Fruit fly (Drosophila melanogaster) whole organism: Measurements from ENCODE around the gene CG32202.

ENCODE experiments used
- Dll ChIP-seq: fragments of >200 bp; optimal IDR thresholded peaks from 2 replicates; lab custom pipeline; 2017
- pan ChIP-seq: fragments of >200 bp; optimal IDR thresholded peaks from 2 replicates; lab custom pipeline; 2017
- psq ChIP-seq: fragments of >200 bp; optimal IDR thresholded peaks from 2 replicates; lab custom pipeline; 2017

DNA sequence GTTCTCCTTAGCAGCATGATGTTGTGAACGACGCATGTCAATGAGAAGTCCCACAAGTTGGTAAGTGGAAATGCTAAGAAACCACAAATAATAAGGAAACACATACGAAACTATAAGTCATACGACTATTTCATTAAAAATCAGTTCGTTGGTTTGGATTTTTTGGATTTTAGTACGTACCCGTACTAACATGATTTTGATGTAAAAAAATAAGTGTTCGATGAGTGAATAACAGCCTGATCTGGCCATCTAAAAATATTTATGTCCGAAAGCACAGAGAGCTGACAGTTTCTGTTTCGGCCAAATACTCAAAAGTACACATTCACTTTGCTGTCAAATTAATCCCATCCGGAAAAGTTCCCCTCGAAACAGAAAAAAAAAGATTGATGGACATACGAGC lies 11.9 kb downstream of the CG32202 start, which contains the start of gene CG6893:
- no peak for TF ChIP-seq Dll (lab: Kevin White, UChicago)
- TF ChIP-seq psq (lab: Kevin White, UChicago): no peak
- no peak for TF ChIP-seq pan
